Worm (Caenorhabditis elegans) whole organism, L3 larva: ENCODE measurements around the gene acdh-2.

Experiments
- R02D3.7 ChIP-seq: fragments of 150-350 bp; optimal IDR thresholded peaks from 2 replicates; lab custom pipeline; 2014; ENCODE audit warnings: missing biosample characterization, missing genetic modification characterization
- ceh-9 ChIP-seq: sonication (generic microtip); optimal IDR thresholded peaks from 2 replicates; lab custom pipeline; 2018; ENCODE audit warnings: missing biosample characterization, missing genetic modification characterization
- lin-15B ChIP-seq: fragments of 150-350 bp; optimal IDR thresholded peaks from 2 replicates; lab custom pipeline; 2014; ENCODE audit warnings: missing biosample characterization, missing genetic modification characterization
- lin-39 ChIP-seq: fragments of 150-350 bp; optimal IDR thresholded peaks from 2 replicates; lab custom pipeline; 2018; ENCODE audit warnings: missing biosample characterization, missing genetic modification reagents, missing genetic modification characterization
- nhr-11 ChIP-seq: fragments of 150-350 bp; optimal IDR thresholded peaks from 2 replicates; lab custom pipeline; 2014; ENCODE audit warnings: missing biosample characterization, missing genetic modification characterization
- nhr-12 ChIP-seq: fragments of 150-350 bp; optimal IDR thresholded peaks from 2 replicates; lab custom pipeline; 2014; ENCODE audit warnings: missing biosample characterization, missing genetic modification characterization
- nhr-77 ChIP-seq: fragments of 150-350 bp; optimal IDR thresholded peaks from 2 replicates; lab custom pipeline; 2014; ENCODE audit warnings: missing biosample characterization, missing genetic modification characterization
- snpc-4 ChIP-seq: fragments of 150-350 bp; optimal IDR thresholded peaks from 2 replicates; lab custom pipeline; 2014; ENCODE audit warnings: missing biosample characterization, missing genetic modification characterization
- unc-39 ChIP-seq: sonication (generic microtip); optimal IDR thresholded peaks from 4 replicates; lab custom pipeline; 2017; ENCODE audit warnings: missing biosample characterization, missing genetic modification characterization

ce11 chrII:5591558-5591957 lies 44.3 kb upstream of the acdh-2 start:
- no peak for TF ChIP-seq lin-39 (tag; lab: Kevin White, UChicago)
- TF ChIP-seq snpc-4 = no peak
- TF ChIP-seq nhr-12 = no peak
- no peak for TF ChIP-seq lin-15B (tag; lab: Kevin White, UChicago)
- TF ChIP-seq unc-39 (tag; lab: Kevin White, UChicago) = no peak
- TF ChIP-seq R02D3.7 (tag; lab: Kevin White, UChicago) = no peak
- TF ChIP-seq nhr-11 (tag; lab: Kevin White, UChicago) = no peak
- TF ChIP-seq ceh-9 (tag; lab: Kevin White, UChicago) = no peak
- TF ChIP-seq nhr-77 = no peak
